Fruit fly (Drosophila melanogaster) S2 (cell line): Measurements from ENCODE around the gene PH4alphaEFB.

Experiments used
- CG8478 ChIP-seq: fragments of >200 bp; optimal IDR thresholded peaks from 2 replicates; lab custom pipeline; 2018
- CTCF ChIP-seq, 2 experiments: fragments of >200 bp; optimal IDR thresholded peaks; 2 replicates each; lab custom pipeline; 2018

PH4alphaEFB gene

DNA sequence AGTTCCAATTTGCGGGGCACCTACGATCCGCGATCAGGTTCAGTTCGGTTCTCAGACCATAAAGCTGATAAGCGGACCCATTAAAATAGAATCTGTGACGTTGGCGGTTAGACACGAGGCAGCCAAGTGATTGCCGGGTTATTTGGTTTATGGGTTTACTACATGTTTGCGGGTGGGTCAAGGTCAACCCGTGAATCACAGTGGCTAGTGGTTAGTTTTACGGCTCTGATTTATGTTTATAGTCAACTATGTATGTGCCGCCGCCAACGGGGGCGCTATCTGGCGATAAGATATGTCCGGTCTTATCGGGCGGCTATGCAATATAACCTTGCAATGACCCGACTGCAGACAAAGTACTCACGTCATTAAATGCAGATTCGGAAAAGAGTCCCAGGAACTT is 16.4 kb upstream of the PH4alphaEFB start:
- TF ChIP-seq CG8478 (lab: Kevin White, UChicago) (no peak), CTCF (optimal IDR thresholded peaks at IDR 0.05; lab: Kevin White, UChicago) (no peak)

dm6 chr3R:30450224-30450623 is 15.6 kb upstream of the PH4alphaEFB start:
- TF ChIP-seq CG8478 (lab: Kevin White, UChicago) (no peak), CTCF (optimal IDR thresholded peaks at IDR 0.05; lab: Kevin White, UChicago) (no peak)

- TF ChIP-seq CTCF (optimal IDR thresholded peaks at IDR 0.05; lab: Kevin White, UChicago) (no peak), CG8478 (lab: Kevin White, UChicago) (no peak)
These were observed 15.0 kb upstream of the PH4alphaEFB start for dm6 chr3R:30450690-30451343.

DNA sequence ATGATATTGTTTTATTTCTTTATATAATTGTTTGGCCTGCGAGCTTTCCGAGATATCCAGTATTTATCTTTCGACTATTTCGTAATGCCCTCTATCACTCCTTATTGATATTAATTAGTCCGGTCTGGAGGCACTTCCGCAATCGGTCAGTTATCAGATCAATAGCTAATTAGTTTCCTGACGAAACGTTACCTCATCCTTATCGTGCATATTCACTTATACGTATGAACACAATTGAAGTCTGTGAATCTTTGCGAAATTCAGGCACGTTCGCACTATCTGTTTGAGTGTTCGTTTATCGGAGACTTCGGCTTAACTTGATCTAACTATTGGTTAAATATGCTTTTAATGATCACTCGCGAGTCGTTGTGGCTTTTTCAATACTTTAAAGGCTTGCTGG is 12.6 kb upstream of the PH4alphaEFB start:
- TF ChIP-seq CTCF (optimal IDR thresholded peaks at IDR 0.05; lab: Kevin White, UChicago) (no peak), CG8478 (lab: Kevin White, UChicago) (no peak)

dm6 chr3R:30454442-30454841 is 11.4 kb upstream of the PH4alphaEFB start:
- no peak for TF ChIP-seq CG8478 (lab: Kevin White, UChicago)
- no peak for TF ChIP-seq CTCF (optimal IDR thresholded peaks at IDR 0.05; lab: Kevin White, UChicago)

DNA sequence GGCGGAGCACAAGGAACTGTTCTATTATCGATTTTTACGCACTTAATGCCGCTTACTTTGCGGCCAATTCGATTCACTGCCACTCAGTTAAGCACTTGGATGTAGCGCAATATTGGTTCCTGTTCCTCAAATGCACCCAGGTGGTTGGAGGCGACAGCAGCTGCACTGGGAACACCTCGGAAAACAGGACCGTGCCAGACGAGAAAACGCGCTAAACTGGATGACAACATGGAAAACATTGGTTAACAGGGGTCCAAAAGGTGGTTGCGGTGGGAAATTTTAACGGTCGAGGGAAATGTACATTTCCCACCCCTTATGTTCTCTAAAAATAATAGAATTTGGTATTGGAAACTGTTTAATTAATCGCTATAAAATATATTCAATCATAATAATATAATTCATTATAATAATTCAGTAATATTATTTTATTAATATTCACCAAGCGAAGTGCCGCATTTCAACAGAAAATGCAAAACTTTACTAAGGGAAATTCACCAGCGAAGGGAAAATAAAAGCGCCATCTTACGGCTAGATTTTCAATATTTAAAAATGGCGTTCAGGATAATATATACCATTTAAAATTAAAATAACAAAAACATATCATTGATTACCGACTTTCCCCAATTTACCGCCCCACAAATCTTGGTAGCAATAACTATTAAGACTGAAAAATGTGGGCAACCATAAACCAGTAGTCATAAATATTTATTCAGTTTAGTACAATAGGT is 9.9 kb upstream of the PH4alphaEFB start, which contains the start of gene aralar1:
Gene aralar1, minus strand, starts transcription at position 51 of the 728 bp plus-strand sequence.
- TF ChIP-seq CG8478 (lab: Kevin White, UChicago): no peak
- TF ChIP-seq CTCF (optimal IDR thresholded peaks at IDR 0.05; lab: Kevin White, UChicago): peak in 1 of 2 experiments; percentile 64

dm6 chr3R:30459066-30459935 is 6.5 kb upstream of the PH4alphaEFB start, which contains the start of the genes CG2224 and CDase:
Gene CG2224 (minus strand): TSS chr3R:30459300.
Gene CDase (plus strand): TSS chr3R:30459521.
- TF ChIP-seq CG8478 (lab: Kevin White, UChicago): no peak
- peak; percentile 7 to 14 for TF ChIP-seq CTCF (optimal IDR thresholded peaks at IDR 0.05; lab: Kevin White, UChicago)

DNA sequence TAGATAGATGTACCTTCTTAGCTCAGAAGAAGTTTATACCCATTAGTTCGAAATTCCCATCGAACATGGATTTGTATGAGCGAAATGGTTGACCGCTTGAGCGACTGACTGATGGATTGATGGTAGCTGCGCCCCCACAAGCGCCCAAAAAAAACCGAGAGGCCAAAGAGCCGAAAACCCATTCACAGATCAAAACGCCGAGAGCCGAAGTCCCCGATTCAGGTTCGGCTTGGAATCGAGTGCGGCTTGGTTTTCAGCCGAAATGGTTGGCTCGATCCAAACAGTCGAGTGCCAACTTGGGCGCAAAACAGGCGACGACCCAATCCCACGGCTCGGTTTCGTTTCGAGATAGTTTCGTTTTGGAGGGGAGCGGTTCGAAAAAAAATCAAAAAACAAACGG is 5.7 kb upstream of the PH4alphaEFB start:
- TF ChIP-seq CG8478 (lab: Kevin White, UChicago) (no peak), CTCF (optimal IDR thresholded peaks at IDR 0.05; lab: Kevin White, UChicago) (no peak)

dm6 chr3R:30461608-30462243 is 4.1 kb upstream of the PH4alphaEFB start:
- no peak for TF ChIP-seq CTCF (optimal IDR thresholded peaks at IDR 0.05; lab: Kevin White, UChicago)
- no peak for TF ChIP-seq CG8478 (lab: Kevin White, UChicago)

DNA sequence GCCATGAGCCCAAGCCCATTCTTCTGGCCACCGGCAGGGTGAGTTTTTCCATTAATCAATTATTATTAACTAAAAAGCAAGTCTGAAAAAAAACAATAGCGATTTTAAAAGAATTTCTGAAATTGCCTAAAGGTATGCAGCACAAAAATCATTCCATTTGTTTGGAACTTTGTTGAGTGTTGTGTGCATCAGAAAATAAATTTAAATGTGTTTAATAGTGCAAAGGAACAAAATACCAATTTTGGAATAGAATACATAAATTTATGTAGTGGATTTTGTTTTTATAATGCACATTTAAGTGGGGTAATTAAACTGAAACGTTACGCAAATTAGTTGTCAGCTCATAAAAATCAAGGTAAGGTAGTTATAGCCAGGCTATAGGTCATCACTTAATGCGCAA is 1.6 kb upstream of the PH4alphaEFB start:
- TF ChIP-seq CG8478 (lab: Kevin White, UChicago) (no peak), CTCF (optimal IDR thresholded peaks at IDR 0.05; lab: Kevin White, UChicago) (no peak)

- TF ChIP-seq CG8478 (lab: Kevin White, UChicago) (no peak), CTCF (optimal IDR thresholded peaks at IDR 0.05; lab: Kevin White, UChicago) (no peak)
These were observed 665 bp downstream of the PH4alphaEFB start for dm6 chr3R:30466515-30466914.

dm6 chr3R:30467062-30467461 is 1.2 kb downstream of the PH4alphaEFB start:
- TF ChIP-seq CG8478 (lab: Kevin White, UChicago) (no peak), CTCF (optimal IDR thresholded peaks at IDR 0.05; lab: Kevin White, UChicago) (peak; percentile 21 to 58)

DNA sequence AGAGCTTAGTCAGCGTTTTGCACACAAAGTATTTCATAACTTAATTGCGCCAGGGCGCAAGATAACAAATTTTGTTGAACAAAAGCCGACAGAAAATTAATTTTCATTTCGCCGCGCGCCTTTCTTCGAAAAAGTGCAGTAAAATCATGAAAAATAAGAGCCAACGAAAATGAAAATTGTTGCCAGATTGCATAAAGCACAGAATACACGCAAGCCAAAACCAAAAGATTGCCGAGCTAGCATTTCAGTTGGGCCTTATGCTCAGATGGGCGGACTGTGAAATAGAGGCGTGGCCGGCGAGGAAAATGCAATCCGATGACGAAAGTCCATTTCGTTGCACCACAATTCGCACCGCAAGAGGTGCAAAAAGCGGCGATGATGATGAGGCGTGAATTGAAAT is 4.8 kb downstream of the PH4alphaEFB start:
- TF ChIP-seq CTCF (optimal IDR thresholded peaks at IDR 0.05; lab: Kevin White, UChicago) (no peak), CG8478 (lab: Kevin White, UChicago) (no peak)

DNA sequence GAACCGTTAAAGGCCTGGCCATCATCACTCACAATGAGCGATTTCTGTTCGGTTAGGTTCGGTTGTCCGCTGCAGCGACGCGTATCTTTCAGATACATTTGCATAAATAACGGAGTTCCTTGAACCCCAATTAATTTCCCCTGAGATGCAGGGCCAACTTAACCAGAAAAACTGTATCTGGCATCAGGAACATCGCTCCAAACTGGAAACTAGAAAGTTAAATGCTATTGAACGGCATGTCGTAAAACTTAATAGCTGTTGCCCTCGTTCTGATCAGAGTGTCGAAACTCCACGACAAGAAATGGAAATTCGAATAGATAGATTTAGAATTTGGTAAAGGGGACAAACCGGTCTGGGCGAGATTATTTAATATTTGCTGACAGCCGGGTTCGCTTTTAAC is 6.5 kb downstream of the PH4alphaEFB start:
- TF ChIP-seq CG8478 (lab: Kevin White, UChicago): no peak
- no peak for TF ChIP-seq CTCF (optimal IDR thresholded peaks at IDR 0.05; lab: Kevin White, UChicago)
